Worm (Caenorhabditis elegans) whole organism, early embryonic: ENCODE data around the gene M28.8.

ENCODE experiments used
- F13C5.2 ChIP-seq: sonication (generic microtip); optimal IDR thresholded peaks from 2 replicates; lab custom pipeline; 2017; ENCODE audit warnings: mild to moderate bottlenecking, missing genetic modification characterization, inconsistent platforms, missing compliant biosample characterization
- aly-1 ChIP-seq: sonication (generic microtip); optimal IDR thresholded peaks from 2 replicates; lab custom pipeline; 2016; ENCODE audit warnings: missing genetic modification characterization, missing compliant biosample characterization
- hmg-4 ChIP-seq: fragments of 200-800 bp; sonication (Bioruptor generic); optimal IDR thresholded peaks from 2 replicates; lab custom pipeline; 2018; ENCODE audit warnings: mild to moderate bottlenecking, missing genetic modification characterization, missing compliant biosample characterization

DNA sequence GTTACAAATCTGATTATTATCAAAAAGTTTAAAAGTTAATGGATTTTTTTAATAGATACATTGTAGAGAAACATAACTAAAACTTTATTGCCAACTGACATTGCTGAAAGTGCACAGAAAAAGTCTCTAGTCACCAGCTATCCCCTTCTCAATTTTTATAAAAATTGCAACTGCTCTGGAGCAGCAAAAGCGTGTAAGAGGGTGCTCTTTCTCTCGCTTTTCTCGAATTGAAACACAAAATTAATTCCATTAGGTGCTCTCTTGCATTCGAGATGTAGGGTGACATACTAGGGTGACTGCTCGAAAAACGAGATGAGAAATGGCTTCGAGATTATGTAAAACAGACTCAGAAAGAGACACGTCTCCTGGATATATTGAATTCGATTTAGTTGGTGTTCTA, 52.6 kb downstream of the M28.8 start:
- TF ChIP-seq aly-1 (tag; lab: Kevin White, UChicago) = no peak
- TF ChIP-seq F13C5.2 (tag; lab: Kevin White, UChicago) = no peak
- TF ChIP-seq hmg-4 = no peak
